Worm (Caenorhabditis elegans): ENCODE data around the gene srbc-13.

- no peak for TF ChIP-seq flt-1 (GFP tag; IDR thresholded peaks at IDR 0.05)
- no peak for TF ChIP-seq scrt-1 (GFP tag; IDR thresholded peaks at IDR 0.05)
- TF ChIP-seq ceh-13 (GFP tag; optimal IDR thresholded peaks at IDR 0.05): no peak
- no peak for TF ChIP-seq tbx-37 (GFP tag; conservative IDR thresholded peaks at IDR 0.05)
- no peak for TF ChIP-seq ets-7 (tag; optimal IDR thresholded peaks at IDR 0.05)
- no peak for TF ChIP-seq F13C5.2 (tag; optimal IDR thresholded peaks at IDR 0.05)
- TF ChIP-seq sea-1 (GFP tag; conservative IDR thresholded peaks at IDR 0.05): no peak
- TF ChIP-seq ama-1 (optimal IDR thresholded peaks at IDR 0.05): no peak
- no peak for TF ChIP-seq aly-1 (tag; optimal IDR thresholded peaks at IDR 0.05)
- TF ChIP-seq tbx-11 (GFP tag; IDR thresholded peaks at IDR 0.05): no peak
- TF ChIP-seq hmbx-1 (tag; optimal IDR thresholded peaks at IDR 0.05): no peak
Observed at ce11 chrV:810281-810862, 37.2 kb upstream of the srbc-13 start, which contains the start of gene R13D11.4.
